Fruit fly (Drosophila melanogaster) whole organism, embryonic: ENCODE results near the gene Tsp33B.

ENCODE experiments used
- Atf3 ChIP-seq: fragments of 200-800 bp; sonication (Bioruptor generic); optimal IDR thresholded peaks from 3 replicates; lab custom pipeline; 2016; ENCODE audit warnings: missing biosample characterization, missing genetic modification characterization
- Bgb ChIP-seq: fragments of 200-800 bp; sonication (Bioruptor generic); IDR thresholded peaks from 2 replicates; pipeline ENCODE4 v1.3.6; 2022; ENCODE audit warnings: missing biosample characterization, missing genetic modification characterization; ENCODE audit not compliant: partially characterized antibody
- CG10209 ChIP-seq: fragments of 200-800 bp; sonication (Bioruptor generic); optimal IDR thresholded peaks from 3 replicates; lab custom pipeline; 2017; ENCODE audit warnings: missing biosample characterization, mild to moderate bottlenecking, missing genetic modification characterization, missing genetic modification reagents
- CG10366 ChIP-seq: fragments of 200-800 bp; sonication (Bioruptor generic); IDR thresholded peaks from 2 replicates; pipeline ENCODE4 v1.3.6; 2022; ENCODE audit warnings: missing biosample characterization, missing genetic modification characterization
- CG12769 ChIP-seq: fragments of 200-800 bp; sonication (Bioruptor generic); optimal IDR thresholded peaks from 2 replicates; lab custom pipeline; 2019; ENCODE audit warnings: missing biosample characterization, mild to moderate bottlenecking, missing genetic modification characterization, moderate library complexity
- CG15514 ChIP-seq: fragments of 200-800 bp; sonication (Bioruptor generic); optimal IDR thresholded peaks from 3 replicates; lab custom pipeline; 2017; ENCODE audit warnings: missing biosample characterization, missing genetic modification characterization, mild to moderate bottlenecking, moderate library complexity, missing genetic modification reagents
- CG17359 ChIP-seq: fragments of 200-800 bp; sonication (Bioruptor generic); optimal IDR thresholded peaks from 3 replicates; lab custom pipeline; 2018; ENCODE audit warnings: missing biosample characterization, mild to moderate bottlenecking, missing genetic modification characterization, moderate library complexity
- CG17361 ChIP-seq: fragments of 200-800 bp; sonication (Bioruptor generic); IDR thresholded peaks from 3 replicates; pipeline ENCODE4 v1.3.6; 2022; ENCODE audit warnings: missing biosample characterization, missing genetic modification characterization
- CG18476 ChIP-seq: fragments of 200-800 bp; sonication (Bioruptor generic); optimal IDR thresholded peaks from 2 replicates; lab custom pipeline; 2016; ENCODE audit warnings: missing biosample characterization, mild to moderate bottlenecking, missing genetic modification characterization
- CG2120 ChIP-seq: fragments of 200-800 bp; sonication (Bioruptor generic); optimal IDR thresholded peaks from 3 replicates; lab custom pipeline; 2016; ENCODE audit warnings: missing biosample characterization, missing genetic modification characterization
- CG2678 ChIP-seq: fragments of 200-800 bp; sonication (Bioruptor generic); optimal IDR thresholded peaks from 3 replicates; lab custom pipeline; 2019; ENCODE audit warnings: missing biosample characterization, mild to moderate bottlenecking, missing genetic modification characterization, moderate library complexity
- CG2712 ChIP-seq: fragments of 200-800 bp; optimal IDR thresholded peaks from 3 replicates; lab custom pipeline; 2019; ENCODE audit warnings: missing biosample characterization, mild to moderate bottlenecking, missing genetic modification characterization, moderate library complexity
- CG30403 ChIP-seq: fragments of 200-800 bp; sonication (Bioruptor generic); optimal IDR thresholded peaks from 3 replicates; lab custom pipeline; 2016; ENCODE audit warnings: missing biosample characterization, missing genetic modification characterization
- CG33557 ChIP-seq: fragments of 200-800 bp; sonication (Bioruptor generic); optimal IDR thresholded peaks from 2 replicates; lab custom pipeline; 2019; ENCODE audit warnings: missing biosample characterization, mild to moderate bottlenecking, missing genetic modification characterization, moderate library complexity
- CG43689 ChIP-seq: fragments of 200-800 bp; sonication (Bioruptor generic); IDR thresholded peaks from 2 replicates; pipeline ENCODE4 v1.3.6; 2022; ENCODE audit warnings: missing biosample characterization, missing genetic modification characterization
- CG5245 ChIP-seq: fragments of 200-800 bp; sonication (Bioruptor generic); optimal IDR thresholded peaks from 3 replicates; lab custom pipeline; 2016; ENCODE audit warnings: missing biosample characterization, missing genetic modification characterization
- CG6654 ChIP-seq: fragments of 200-800 bp; sonication (Bioruptor generic); optimal IDR thresholded peaks from 2 replicates; lab custom pipeline; 2017; ENCODE audit warnings: missing biosample characterization, mild to moderate bottlenecking, missing genetic modification characterization
- CG7928 ChIP-seq: fragments of 200-800 bp; sonication (Bioruptor generic); optimal IDR thresholded peaks from 2 replicates; lab custom pipeline; 2017; ENCODE audit warnings: missing biosample characterization, mild to moderate bottlenecking, missing genetic modification characterization
- CG8281 ChIP-seq: fragments of 200-800 bp; sonication (Bioruptor generic); optimal IDR thresholded peaks from 2 replicates; lab custom pipeline; 2018; ENCODE audit warnings: missing biosample characterization, mild to moderate bottlenecking, missing genetic modification characterization, moderate library complexity
- CG8765 ChIP-seq: fragments of 200-800 bp; sonication (Bioruptor generic); IDR thresholded peaks from 2 replicates; pipeline ENCODE4 v1.3.6; 2022; ENCODE audit warnings: missing biosample characterization, missing genetic modification characterization
- D19A ChIP-seq: fragments of 200-800 bp; optimal IDR thresholded peaks from 3 replicates; lab custom pipeline; 2019; ENCODE audit warnings: missing biosample characterization, mild to moderate bottlenecking, missing genetic modification characterization, moderate library complexity
- E2f2 ChIP-seq: fragments of 200-800 bp; sonication (Bioruptor generic); IDR thresholded peaks from 2 replicates; pipeline ENCODE4 v1.3.6; 2022; ENCODE audit warnings: missing biosample characterization, missing genetic modification characterization
- Eip74EF ChIP-seq, 2 experiments: fragments of 200-800 bp in 1 of 2; fragments of >200 bp in 1 of 2; sonication (Bioruptor generic) in 1 of 2; optimal IDR thresholded peaks; 2 replicates each; lab custom pipeline; 2017 to 2019; ENCODE audit warnings: missing biosample characterization in 2 of 2, missing genetic modification characterization in 2 of 2, mild to moderate bottlenecking in 1 of 2, moderate library complexity in 1 of 2
- Ets65A ChIP-seq: fragments of 200-800 bp; sonication (Bioruptor generic); peaks from one replicate; lab custom pipeline; 2016; ENCODE audit warnings: missing biosample characterization, missing genetic modification characterization
- Fer3 ChIP-seq: fragments of 200-800 bp; sonication (Bioruptor generic); optimal IDR thresholded peaks from 2 replicates; lab custom pipeline; 2018; ENCODE audit warnings: missing biosample characterization, mild to moderate bottlenecking, missing genetic modification characterization, moderate library complexity
- H15 ChIP-seq: fragments of 200-800 bp; sonication (Bioruptor generic); IDR thresholded peaks from 3 replicates; pipeline ENCODE4 v1.3.6; 2022; ENCODE audit warnings: missing biosample characterization, missing genetic modification characterization
- Hand ChIP-seq: fragments of 200-800 bp; sonication (Bioruptor generic); optimal IDR thresholded peaks from 2 replicates; lab custom pipeline; 2017; ENCODE audit warnings: mild to moderate bottlenecking, missing biosample characterization, missing genetic modification reagents, missing genetic modification characterization
- Max ChIP-seq: fragments of 200-800 bp; sonication (Bioruptor generic); optimal IDR thresholded peaks from 2 replicates; lab custom pipeline; 2016; ENCODE audit warnings: missing biosample characterization, mild to moderate bottlenecking, missing genetic modification characterization
- Meics ChIP-seq: fragments of 200-800 bp; sonication (Bioruptor generic); optimal IDR thresholded peaks from 2 replicates; lab custom pipeline; 2017; ENCODE audit warnings: missing biosample characterization, mild to moderate bottlenecking, missing genetic modification characterization
- Oli ChIP-seq: fragments of 200-800 bp; sonication (Bioruptor generic); optimal IDR thresholded peaks from 2 replicates; lab custom pipeline; 2018; ENCODE audit warnings: missing biosample characterization, mild to moderate bottlenecking, missing genetic modification characterization, moderate library complexity
- PHDP ChIP-seq: fragments of 200-800 bp; sonication (Bioruptor generic); optimal IDR thresholded peaks from 3 replicates; lab custom pipeline; 2018; ENCODE audit warnings: missing biosample characterization, mild to moderate bottlenecking, missing genetic modification characterization, moderate library complexity
- Rx ChIP-seq: fragments of 200-800 bp; sonication (Bioruptor generic); IDR thresholded peaks from 2 replicates; pipeline ENCODE4 v1.3.6; 2022; ENCODE audit warnings: missing biosample characterization, missing genetic modification characterization
- Spps ChIP-seq: fragments of 200-800 bp; sonication (Bioruptor generic); optimal IDR thresholded peaks from 2 replicates; lab custom pipeline; 2018; ENCODE audit warnings: missing biosample characterization, mild to moderate bottlenecking, missing genetic modification characterization
- Usf ChIP-seq: fragments of 200-800 bp; sonication (Bioruptor generic); optimal IDR thresholded peaks from 2 replicates; lab custom pipeline; 2017; ENCODE audit warnings: missing genotype, missing biosample characterization, missing genetic modification characterization
- YL-1 ChIP-seq: fragments of 200-800 bp; sonication (Bioruptor generic); optimal IDR thresholded peaks from 3 replicates; lab custom pipeline; 2017; ENCODE audit warnings: missing biosample characterization, mild to moderate bottlenecking, missing genetic modification characterization
- dm ChIP-seq: fragments of 200-800 bp; sonication (Bioruptor generic); optimal IDR thresholded peaks from 3 replicates; lab custom pipeline; 2016; ENCODE audit warnings: missing biosample characterization, missing genetic modification characterization
- eve ChIP-seq, 2 experiments: fragments of >200 bp; optimal IDR thresholded peaks; 2 replicates each; lab custom pipeline; 2017; ENCODE audit warnings: missing biosample characterization in 2 of 2, missing genetic modification characterization in 2 of 2
- fd64A ChIP-seq: fragments of 200-800 bp; sonication (Bioruptor generic); optimal IDR thresholded peaks from 3 replicates; lab custom pipeline; 2018; ENCODE audit warnings: missing biosample characterization, mild to moderate bottlenecking, missing genetic modification characterization
- gem ChIP-seq: fragments of 200-800 bp; sonication (Bioruptor generic); optimal IDR thresholded peaks from 2 replicates; lab custom pipeline; 2019; ENCODE audit warnings: missing biosample characterization, mild to moderate bottlenecking, missing genetic modification characterization, moderate library complexity
- grau ChIP-seq: fragments of 200-800 bp; optimal IDR thresholded peaks from 3 replicates; lab custom pipeline; 2019; ENCODE audit warnings: missing biosample characterization, mild to moderate bottlenecking, missing genetic modification characterization, moderate library complexity
- ham ChIP-seq: fragments of 200-800 bp; sonication (Bioruptor generic); IDR thresholded peaks from 2 replicates; pipeline ENCODE4 v1.3.6; 2022; ENCODE audit warnings: missing biosample characterization, missing genetic modification characterization
- pan ChIP-seq, 4 experiments: fragments of >200 bp in 3 of 4; fragments of 200-800 bp in 1 of 4; sonication (Bioruptor generic) in 1 of 4; optimal IDR thresholded peaks in 3 of 4; IDR thresholded peaks in 1 of 4; 2 replicates each; pipeline versions ENCODE4 v1.3.6 to Lab custom; 2017 to 2022; ENCODE audit warnings: missing biosample characterization in 2 of 4, missing genetic modification characterization in 2 of 4, mixed read lengths in 1 of 4
- pnt ChIP-seq: fragments of 200-800 bp; sonication (Bioruptor generic); optimal IDR thresholded peaks from 3 replicates; lab custom pipeline; 2016; ENCODE audit warnings: missing biosample characterization, missing genetic modification characterization
- pros ChIP-seq: fragments of 200-800 bp; sonication (Bioruptor generic); optimal IDR thresholded peaks from 3 replicates; lab custom pipeline; 2019; ENCODE audit warnings: missing biosample characterization, mild to moderate bottlenecking, missing genetic modification characterization, moderate library complexity
- seq ChIP-seq: fragments of 200-800 bp; sonication (Bioruptor generic); IDR thresholded peaks from 2 replicates; pipeline ENCODE4 v1.3.6; 2022; ENCODE audit warnings: missing biosample characterization, missing genetic modification characterization
- stc ChIP-seq: fragments of 200-800 bp; sonication (Bioruptor generic); IDR thresholded peaks from 2 replicates; pipeline ENCODE4 v1.3.6; 2022; ENCODE audit warnings: missing biosample characterization, missing genetic modification characterization
- tx ChIP-seq: fragments of 200-800 bp; sonication (Bioruptor generic); optimal IDR thresholded peaks from 2 replicates; lab custom pipeline; 2016; ENCODE audit warnings: missing biosample characterization, missing genetic modification characterization
- zfh2 ChIP-seq: fragments of 200-800 bp; sonication (Bioruptor generic); optimal IDR thresholded peaks from 2 replicates; lab custom pipeline; 2016; ENCODE audit warnings: missing biosample characterization, missing genetic modification characterization

Gene Tsp33B

DNA sequence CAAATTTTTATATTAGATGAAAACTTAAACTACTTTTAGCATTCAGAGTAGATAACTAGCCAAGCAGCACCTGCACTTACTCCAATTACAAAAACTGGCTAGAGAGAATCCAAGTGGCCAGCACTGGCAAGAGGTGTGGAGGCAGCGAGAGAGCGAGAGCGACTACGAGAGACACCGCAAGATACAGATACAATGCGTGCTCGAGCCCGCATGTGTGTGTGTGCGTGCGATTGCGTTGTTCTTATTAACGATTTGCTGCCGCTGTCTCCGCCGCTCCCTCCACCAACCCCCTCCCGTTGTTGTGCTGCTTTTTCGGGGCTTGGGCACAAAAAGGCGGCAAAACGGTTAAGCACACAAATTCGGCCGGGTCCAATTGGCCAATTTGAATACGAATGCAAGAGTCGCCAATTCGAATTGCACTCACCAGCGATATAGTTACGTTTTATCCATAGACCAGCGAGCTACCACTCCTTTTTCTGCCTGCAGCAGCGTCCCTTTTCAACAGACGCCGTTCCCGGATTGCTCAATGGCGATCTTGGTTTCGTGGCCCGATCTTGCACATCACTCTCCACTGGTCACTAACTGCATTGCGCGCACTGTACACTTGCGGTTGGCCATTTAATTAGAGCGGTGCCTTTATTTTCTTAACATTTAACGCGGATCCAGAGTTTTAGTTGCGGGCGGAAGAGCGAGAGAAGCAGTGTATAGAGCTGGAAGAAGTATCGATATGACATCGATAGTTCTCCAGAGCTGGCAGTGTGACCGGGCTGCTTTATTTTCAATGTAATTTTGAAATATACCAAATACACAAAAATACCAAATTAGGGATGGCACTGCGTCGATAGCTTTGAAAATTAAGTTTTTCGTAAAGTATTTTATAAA, 16.8 kb upstream of the Tsp33B start, which contains the start of gene crol (continued):
- no peak for TF ChIP-seq Atf3 (GFP tag; lab: Kevin White, UChicago)
- TF ChIP-seq CG8765 (GFP tag; lab: Robert Waterston, UW), result no peak
- no peak for TF ChIP-seq Spps (tag; lab: Kevin White, UChicago)
- no peak for TF ChIP-seq H15 (GFP tag; lab: Robert Waterston, UW)
- TF ChIP-seq zfh2 (GFP tag; lab: Kevin White, UChicago), result no peak
- no peak for TF ChIP-seq Hand (GFP tag; lab: Kevin White, UChicago)
- no peak for TF ChIP-seq Rx (GFP tag; lab: Robert Waterston, UW)
- TF ChIP-seq Ets65A (GFP tag; lab: Kevin White, UChicago), result no peak
- peak; percentile 51 for TF ChIP-seq CG2712 (tag; lab: Kevin White, UChicago)
- no peak for TF ChIP-seq CG8281 (tag; lab: Kevin White, UChicago)
- TF ChIP-seq pan (optimal IDR thresholded peaks at IDR 0.05; lab: Kevin White, UChicago), result no peak
- peak in 1 of 2 experiments; percentile 20 for TF ChIP-seq pan (GFP tag; optimal IDR thresholded peaks at IDR 0.05 in 1 of 2, IDR thresholded peaks at IDR 0.05 in 1 of 2)
- no peak for TF ChIP-seq CG18476
- TF ChIP-seq CG30403, result peak; percentile 10
- TF ChIP-seq Eip74EF (GFP tag; optimal IDR thresholded peaks at IDR 0.05; lab: Kevin White, UChicago), result no peak
- TF ChIP-seq seq (GFP tag; lab: Robert Waterston, UW), result no peak; the same call in 1 of the 2 replicates
- TF ChIP-seq ham (GFP tag; lab: Robert Waterston, UW), result no peak
- TF ChIP-seq CG5245 (GFP tag; lab: Kevin White, UChicago), result peak; percentile 6
- TF ChIP-seq CG17361 (GFP tag; lab: Robert Waterston, UW), result peak; percentile 44; the same call in 1 of the 3 replicates
- no peak for TF ChIP-seq CG43689
- TF ChIP-seq Fer3 (tag; lab: Kevin White, UChicago), result no peak
- no peak for TF ChIP-seq CG2678
- peak; percentile 60 for TF ChIP-seq YL-1 (GFP tag; lab: Kevin White, UChicago)
- TF ChIP-seq fd64A, result no peak
- no peak for TF ChIP-seq CG17359 (tag; lab: Kevin White, UChicago)
- no peak for TF ChIP-seq PHDP (tag; lab: Kevin White, UChicago)
- no peak for TF ChIP-seq CG6654 (GFP tag; lab: Kevin White, UChicago)
- no peak for TF ChIP-seq CG33557 (GFP tag; lab: Kevin White, UChicago)
- peak; percentile 40 for TF ChIP-seq CG2120 (GFP tag; lab: Kevin White, UChicago)
- TF ChIP-seq E2f2 (GFP tag; lab: Robert Waterston, UW), result peak; percentile 49; the same call in 1 of the 2 replicates
- TF ChIP-seq Max, result no peak
- TF ChIP-seq CG15514 (GFP tag; lab: Kevin White, UChicago), result peak; percentile 70
- no peak for TF ChIP-seq CG7928
- TF ChIP-seq grau, result peak; percentile 39
- no peak for TF ChIP-seq D19A
- TF ChIP-seq tx (GFP tag; lab: Kevin White, UChicago), result no peak
- TF ChIP-seq Bgb (GFP tag; lab: Robert Waterston, UW), result peak; percentile 85
- no peak for TF ChIP-seq eve (GFP tag; optimal IDR thresholded peaks at IDR 0.05; lab: Kevin White, UChicago)
- TF ChIP-seq stc (GFP tag; lab: Robert Waterston, UW), result no peak
- no peak for TF ChIP-seq pnt (GFP tag; lab: Kevin White, UChicago)
- no peak for TF ChIP-seq Oli (tag; lab: Kevin White, UChicago)
- 0 out of 2 replicates have a peak, but pooled peaks have one; percentile 13 for TF ChIP-seq CG10366 (GFP tag; lab: Robert Waterston, UW)
- peak; percentile 2 for TF ChIP-seq CG10209 (GFP tag; lab: Kevin White, UChicago)
- peak; percentile 7 for TF ChIP-seq Meics (GFP tag; lab: Kevin White, UChicago)
- peak; percentile 94 for TF ChIP-seq CG12769
- TF ChIP-seq Usf (GFP tag; lab: Kevin White, UChicago), result no peak
- no peak for TF ChIP-seq dm (GFP tag; lab: Kevin White, UChicago)
- no peak for TF ChIP-seq gem (tag; lab: Kevin White, UChicago)
- TF ChIP-seq pros (GFP tag; lab: Kevin White, UChicago), result peak; percentile 89
